Fruit fly (Drosophila melanogaster) whole organism, embryonic: Measurements from ENCODE around the gene CG17572.

Experiments used
- Awh ChIP-seq: fragments of 200-800 bp; sonication (Bioruptor generic); IDR thresholded peaks from 2 replicates; pipeline ENCODE4, ENCODE4 v1.3.6; 2022; ENCODE audit warnings: missing biosample characterization, missing genetic modification characterization
- CG10431 ChIP-seq: fragments of 200-800 bp; sonication (Bioruptor generic); optimal IDR thresholded peaks from 3 replicates; lab custom pipeline; 2018; ENCODE audit warnings: missing biosample characterization, mild to moderate bottlenecking, missing genetic modification characterization
- CG11560 ChIP-seq: fragments of 200-800 bp; sonication (Bioruptor generic); IDR thresholded peaks from 3 replicates; pipeline ENCODE4 v1.3.6; 2022; ENCODE audit warnings: missing biosample characterization, missing genetic modification characterization
- CG12299 ChIP-seq: fragments of 200-800 bp; sonication (Bioruptor generic); optimal IDR thresholded peaks from 2 replicates; lab custom pipeline; 2018; ENCODE audit warnings: missing biosample characterization, mild to moderate bottlenecking, missing genetic modification characterization
- CG15479 ChIP-seq: fragments of 200-800 bp; sonication (Bioruptor generic); optimal IDR thresholded peaks from 3 replicates; lab custom pipeline; 2019; ENCODE audit warnings: missing biosample characterization, mild to moderate bottlenecking, missing genetic modification characterization, moderate library complexity
- CG15696 ChIP-seq: fragments of 200-800 bp; sonication (Bioruptor generic); optimal IDR thresholded peaks from 2 replicates; lab custom pipeline; 2019; ENCODE audit warnings: missing biosample characterization, mild to moderate bottlenecking, missing genetic modification characterization, moderate library complexity
- CG18262 ChIP-seq: fragments of 200-800 bp; optimal IDR thresholded peaks from 3 replicates; lab custom pipeline; 2019; ENCODE audit warnings: missing biosample characterization, mild to moderate bottlenecking, missing genetic modification characterization, moderate library complexity
- CG18476 ChIP-seq: fragments of 200-800 bp; sonication (Bioruptor generic); optimal IDR thresholded peaks from 2 replicates; lab custom pipeline; 2016; ENCODE audit warnings: missing biosample characterization, mild to moderate bottlenecking, missing genetic modification characterization
- CG2712 ChIP-seq: fragments of 200-800 bp; optimal IDR thresholded peaks from 3 replicates; lab custom pipeline; 2019; ENCODE audit warnings: missing biosample characterization, mild to moderate bottlenecking, missing genetic modification characterization, moderate library complexity
- CG3065 ChIP-seq: fragments of 200-800 bp; sonication (Bioruptor generic); optimal IDR thresholded peaks from 2 replicates; lab custom pipeline; 2016; ENCODE audit warnings: missing biosample characterization, missing genetic modification characterization
- CG32532 ChIP-seq: fragments of 200-800 bp; sonication (Bioruptor generic); IDR thresholded peaks from 2 replicates; pipeline ENCODE4 v1.3.6; 2022; ENCODE audit warnings: missing biosample characterization, missing genetic modification characterization
- CG4404 ChIP-seq: fragments of 200-800 bp; sonication (Bioruptor generic); IDR thresholded peaks from 2 replicates; pipeline ENCODE4 v1.3.6; 2022; ENCODE audit warnings: missing biosample characterization, missing genetic modification characterization
- CG4730 ChIP-seq: fragments of 200-800 bp; sonication (Bioruptor generic); IDR thresholded peaks from 2 replicates; pipeline ENCODE4 v1.3.6; 2022; ENCODE audit warnings: missing biosample characterization, missing genetic modification characterization
- CG9609 ChIP-seq: fragments of 200-800 bp; sonication (Bioruptor generic); optimal IDR thresholded peaks from 3 replicates; lab custom pipeline; 2016; ENCODE audit warnings: missing biosample characterization, missing genetic modification characterization
- CG9817 ChIP-seq: fragments of 200-800 bp; sonication (Bioruptor generic); optimal IDR thresholded peaks from 2 replicates; lab custom pipeline; 2018; ENCODE audit warnings: missing biosample characterization, mild to moderate bottlenecking, missing genetic modification characterization, moderate library complexity
- D19B ChIP-seq: fragments of 200-800 bp; sonication (Bioruptor generic); optimal IDR thresholded peaks from 2 replicates; lab custom pipeline; 2017; ENCODE audit warnings: missing biosample characterization, mild to moderate bottlenecking, missing genetic modification characterization
- Deaf1 ChIP-seq: fragments of 200-800 bp; optimal IDR thresholded peaks from 3 replicates; lab custom pipeline; 2019; ENCODE audit warnings: missing biosample characterization, mild to moderate bottlenecking, missing genetic modification characterization, moderate library complexity
- Ets65A ChIP-seq: fragments of 200-800 bp; sonication (Bioruptor generic); peaks from one replicate; lab custom pipeline; 2016; ENCODE audit warnings: missing biosample characterization, missing genetic modification characterization
- Hey ChIP-seq: fragments of 200-800 bp; sonication (Bioruptor generic); optimal IDR thresholded peaks from 3 replicates; lab custom pipeline; 2018; ENCODE audit warnings: missing biosample characterization, mild to moderate bottlenecking, missing genetic modification characterization
- Hr39 ChIP-seq: fragments of >200 bp; optimal IDR thresholded peaks from 2 replicates; lab custom pipeline; 2017
- Kr ChIP-seq: fragments of 200-800 bp; sonication (Bioruptor generic); optimal IDR thresholded peaks from 2 replicates; lab custom pipeline; 2017; ENCODE audit warnings: missing biosample characterization, mild to moderate bottlenecking, missing genetic modification characterization
- Med ChIP-seq: fragments of 200-800 bp; sonication (Bioruptor generic); peaks from one replicate; lab custom pipeline; 2016; ENCODE audit warnings: missing biosample characterization, missing genetic modification characterization, mild to moderate bottlenecking, inconsistent platforms, moderate library complexity
- NC2α ChIP-seq: fragments of 200-800 bp; sonication (Bioruptor generic); optimal IDR thresholded peaks from 2 replicates; lab custom pipeline; 2016; ENCODE audit warnings: missing biosample characterization, missing genetic modification characterization
- Nf-YB ChIP-seq: fragments of 200-800 bp; sonication (Bioruptor generic); optimal IDR thresholded peaks from 3 replicates; lab custom pipeline; 2019; ENCODE audit warnings: missing biosample characterization, mild to moderate bottlenecking, missing genetic modification characterization, moderate library complexity
- Optix ChIP-seq: fragments of 200-800 bp; sonication (Bioruptor generic); IDR thresholded peaks from 3 replicates; pipeline ENCODE4 v1.3.6; 2022; ENCODE audit warnings: missing biosample characterization, missing genetic modification characterization
- Ssrp ChIP-seq: fragments of 200-800 bp; sonication (Bioruptor generic); optimal IDR thresholded peaks from 2 replicates; lab custom pipeline; 2018; ENCODE audit warnings: missing biosample characterization, mild to moderate bottlenecking, missing genetic modification characterization, moderate library complexity
- ash1 ChIP-seq: fragments of 200-800 bp; sonication (Bioruptor generic); optimal IDR thresholded peaks from 2 replicates; lab custom pipeline; 2018; ENCODE audit warnings: missing biosample characterization, mild to moderate bottlenecking, missing genetic modification characterization
- crol ChIP-seq: fragments of 200-800 bp; sonication (Bioruptor generic); IDR thresholded peaks from 2 replicates; pipeline ENCODE4 v1.3.6; 2022; ENCODE audit warnings: missing biosample characterization, missing genetic modification characterization
- cwo ChIP-seq: fragments of 200-800 bp; sonication (Bioruptor generic); optimal IDR thresholded peaks from 3 replicates; lab custom pipeline; 2017; ENCODE audit warnings: missing biosample characterization, missing genetic modification characterization, mild to moderate bottlenecking, moderate library complexity, missing genetic modification reagents
- exex ChIP-seq: fragments of 200-800 bp; sonication (Bioruptor generic); optimal IDR thresholded peaks from 4 replicates; lab custom pipeline; 2018; ENCODE audit warnings: missing biosample characterization, mild to moderate bottlenecking, missing genetic modification characterization, moderate library complexity
- fd102C ChIP-seq: fragments of 200-800 bp; sonication (Bioruptor generic); optimal IDR thresholded peaks from 2 replicates; lab custom pipeline; 2018; ENCODE audit warnings: missing biosample characterization, mild to moderate bottlenecking, missing genetic modification characterization, moderate library complexity
- kni ChIP-seq: fragments of 200-800 bp; sonication (Bioruptor generic); optimal IDR thresholded peaks from 3 replicates; lab custom pipeline; 2017; ENCODE audit warnings: mild to moderate bottlenecking, missing biosample characterization, missing genetic modification reagents, missing genetic modification characterization
- nerfin-1 ChIP-seq: fragments of 200-800 bp; sonication (Bioruptor generic); optimal IDR thresholded peaks from 3 replicates; lab custom pipeline; 2019; ENCODE audit warnings: missing biosample characterization, mild to moderate bottlenecking, missing genetic modification characterization, moderate library complexity
- pb ChIP-seq: fragments of 200-800 bp; sonication (Bioruptor generic); optimal IDR thresholded peaks from 3 replicates; lab custom pipeline; 2016; ENCODE audit warnings: missing biosample characterization, missing genetic modification characterization
- pros ChIP-seq: fragments of 200-800 bp; sonication (Bioruptor generic); optimal IDR thresholded peaks from 3 replicates; lab custom pipeline; 2019; ENCODE audit warnings: missing biosample characterization, mild to moderate bottlenecking, missing genetic modification characterization, moderate library complexity
- sc ChIP-seq, 3 experiments: fragments of >200 bp in 2 of 3; fragments of 200-800 bp in 1 of 3; sonication (Bioruptor generic) in 1 of 3; optimal IDR thresholded peaks; 2 replicates in 2 of 3; 3 replicates in 1 of 3; lab custom pipeline; 2017; ENCODE audit warnings: mild to moderate bottlenecking in 1 of 3, missing biosample characterization in 1 of 3, missing genetic modification characterization in 1 of 3, missing genetic modification reagents in 1 of 3
- slp2 ChIP-seq: fragments of 200-800 bp; sonication (Bioruptor generic); optimal IDR thresholded peaks from 2 replicates; lab custom pipeline; 2016; ENCODE audit warnings: missing biosample characterization, missing genetic modification characterization
- sob ChIP-seq: fragments of 200-800 bp; sonication (Bioruptor generic); IDR thresholded peaks from 2 replicates; pipeline ENCODE4 v1.3.6; 2022; ENCODE audit warnings: missing biosample characterization, missing genetic modification characterization
- sr ChIP-seq: fragments of 200-800 bp; sonication (Bioruptor generic); IDR thresholded peaks from 3 replicates; pipeline ENCODE4 v1.3.6; 2022; ENCODE audit warnings: missing biosample characterization, missing genetic modification characterization
- tll ChIP-seq, 2 experiments: fragments of 200-800 bp in 1 of 2; fragments of >200 bp in 1 of 2; sonication (Bioruptor generic) in 1 of 2; optimal IDR thresholded peaks; 2 replicates each; lab custom pipeline; 2017 to 2019; ENCODE audit warnings: missing biosample characterization in 2 of 2, missing genetic modification characterization in 2 of 2, mild to moderate bottlenecking in 1 of 2, moderate library complexity in 1 of 2
- twi ChIP-seq: fragments of 200-800 bp; optimal IDR thresholded peaks from 2 replicates; lab custom pipeline; 2019; ENCODE audit warnings: missing biosample characterization, mild to moderate bottlenecking, missing genetic modification characterization, moderate library complexity

The CG17572 gene

dm6 chr2L:19106235-19106634 lies 32.3 kb upstream of the CG17572 start (continued):
- no peak for TF ChIP-seq CG9609 (GFP tag; lab: Kevin White, UChicago)
- no peak for TF ChIP-seq CG18262 (tag; lab: Kevin White, UChicago)
- TF ChIP-seq Deaf1 (tag; lab: Kevin White, UChicago), result peak; percentile 84
- TF ChIP-seq sob (GFP tag; lab: Robert Waterston, UW), result no peak
- no peak for TF ChIP-seq sr (GFP tag; lab: Robert Waterston, UW)
- no peak for TF ChIP-seq D19B (GFP tag; lab: Kevin White, UChicago)
- TF ChIP-seq tll (GFP tag; optimal IDR thresholded peaks at IDR 0.05; lab: Kevin White, UChicago), result no peak
- no peak for TF ChIP-seq CG4404 (GFP tag; lab: Robert Waterston, UW)
- TF ChIP-seq pb (GFP tag; lab: Kevin White, UChicago), result no peak
- no peak for TF ChIP-seq NC2α
- peak; percentile 69 for TF ChIP-seq exex (tag; lab: Kevin White, UChicago)
- no peak for TF ChIP-seq CG9817 (tag; lab: Kevin White, UChicago)
- TF ChIP-seq cwo (GFP tag; lab: Kevin White, UChicago), result peak; percentile 43
- TF ChIP-seq Ssrp (tag; lab: Kevin White, UChicago), result no peak
- TF ChIP-seq CG3065 (GFP tag; lab: Kevin White, UChicago), result no peak
- TF ChIP-seq Optix (GFP tag; lab: Robert Waterston, UW), result no peak
- no peak for TF ChIP-seq CG11560 (tag; lab: Robert Waterston, UW)
- TF ChIP-seq CG10431 (GFP tag; lab: Kevin White, UChicago), result no peak

DNA sequence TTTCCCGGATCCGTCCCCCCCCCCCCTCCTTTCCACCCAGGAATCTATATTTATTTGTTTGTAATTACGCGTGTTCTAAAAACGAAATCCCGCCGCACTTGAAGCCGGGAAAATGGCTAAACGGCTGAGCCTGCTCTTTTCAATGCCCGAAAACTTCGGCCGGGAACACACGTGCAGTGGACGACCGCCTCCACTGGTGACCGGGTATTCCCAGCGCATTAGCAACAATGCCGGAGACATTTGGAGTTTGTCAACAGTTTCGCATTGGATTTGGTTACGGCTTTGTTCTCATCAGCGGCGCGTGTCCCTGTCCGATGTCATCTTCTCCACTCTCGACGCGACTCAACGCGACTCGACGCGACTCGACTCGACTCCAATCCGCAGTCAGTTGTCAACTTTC lies 30.4 kb upstream of the CG17572 start:
- TF ChIP-seq Ets65A (GFP tag; lab: Kevin White, UChicago), result peak; percentile 24
- peak; percentile 92 for TF ChIP-seq Hey (tag; lab: Kevin White, UChicago)
- no peak for TF ChIP-seq CG12299 (tag; lab: Kevin White, UChicago)
- peak; percentile 1 for TF ChIP-seq Hr39 (lab: Kevin White, UChicago)

- TF ChIP-seq CG32532 (GFP tag; lab: Robert Waterston, UW) (no peak), Kr (GFP tag; lab: Kevin White, UChicago) (peak; percentile 78), CG4730 (GFP tag; lab: Robert Waterston, UW) (no peak), sc (optimal IDR thresholded peaks at IDR 0.05; lab: Kevin White, UChicago) (no peak), sc (GFP tag; optimal IDR thresholded peaks at IDR 0.05; lab: Kevin White, UChicago) (no peak), Med (GFP tag; lab: Kevin White, UChicago) (peak; percentile 34), ash1 (GFP tag; lab: Kevin White, UChicago) (no peak), crol (GFP tag; lab: Robert Waterston, UW) (peak; percentile 84), nerfin-1 (tag; lab: Kevin White, UChicago) (peak; percentile 45), tll (GFP tag; optimal IDR thresholded peaks at IDR 0.05; lab: Kevin White, UChicago) (peak in 1 of 2 experiments; percentile 76), CG2712 (tag; lab: Kevin White, UChicago) (no peak), Hey (tag; lab: Kevin White, UChicago) (peak; percentile 94), CG15696 (peak; percentile 2), kni (GFP tag; lab: Kevin White, UChicago) (peak; percentile 40), CG15479 (GFP tag; lab: Kevin White, UChicago) (peak; percentile 19), CG18476 (GFP tag; lab: Kevin White, UChicago) (no peak), twi (tag; lab: Kevin White, UChicago) (peak; percentile 6), slp2 (GFP tag; lab: Kevin White, UChicago) (no peak), Nf-YB (GFP tag; lab: Kevin White, UChicago) (peak; percentile 4), fd102C (GFP tag; lab: Kevin White, UChicago) (peak; percentile 4), pros (GFP tag; lab: Kevin White, UChicago) (peak; percentile 79), Awh (GFP tag; lab: Robert Waterston, UW) (0 out of 2 replicates have a peak, but pooled peaks have one; percentile 48)
These were observed 29.4 kb upstream of the CG17572 start for dm6 chr2L:19103176-19103921.
